Worm (Caenorhabditis elegans) whole organism, L3 larva: Measurements from ENCODE around the gene Y55B1BR.8.

Experiments
- R02D3.7 ChIP-seq: fragments of 150-350 bp; optimal IDR thresholded peaks from 2 replicates; lab custom pipeline; 2014; ENCODE audit warnings: missing biosample characterization, missing genetic modification characterization
- aly-2 ChIP-seq: fragments of 150-350 bp; optimal IDR thresholded peaks from 2 replicates; lab custom pipeline; 2014; ENCODE audit warnings: missing biosample characterization, missing genetic modification characterization
- ama-1 ChIP-seq: fragments of 150-350 bp; optimal IDR thresholded peaks from 2 replicates; lab custom pipeline; 2018
- ceh-16 ChIP-seq: sonication (generic microtip); optimal IDR thresholded peaks from 2 replicates; lab custom pipeline; 2017; ENCODE audit warnings: missing biosample characterization, missing genetic modification characterization
- ceh-28 ChIP-seq: fragments of 150-350 bp; optimal IDR thresholded peaks from 2 replicates; lab custom pipeline; 2014; ENCODE audit warnings: missing biosample characterization, missing genetic modification reagents, missing genetic modification characterization
- ceh-9 ChIP-seq: sonication (generic microtip); optimal IDR thresholded peaks from 2 replicates; lab custom pipeline; 2018; ENCODE audit warnings: missing biosample characterization, missing genetic modification characterization
- daf-12 ChIP-seq: fragments of 150-350 bp; optimal IDR thresholded peaks from 2 replicates; lab custom pipeline; 2014; ENCODE audit warnings: missing biosample characterization, missing genetic modification reagents, missing genetic modification characterization
- egl-27 ChIP-seq: sonication (generic microtip); optimal IDR thresholded peaks from 4 replicates; lab custom pipeline; 2017; ENCODE audit warnings: missing biosample characterization, missing genetic modification reagents, missing genetic modification characterization
- egl-5 ChIP-seq: fragments of 150-350 bp; optimal IDR thresholded peaks from 2 replicates; lab custom pipeline; 2017; ENCODE audit warnings: missing biosample characterization, missing genetic modification reagents, missing genetic modification characterization, inconsistent platforms
- elt-1 ChIP-seq: fragments of 150-350 bp; optimal IDR thresholded peaks from 2 replicates; lab custom pipeline; 2014; ENCODE audit warnings: missing biosample characterization, missing genetic modification characterization
- fkh-10 ChIP-seq: sonication (generic microtip); optimal IDR thresholded peaks from 2 replicates; lab custom pipeline; 2017; ENCODE audit warnings: missing biosample characterization, missing genetic modification reagents, missing genetic modification characterization
- fos-1 ChIP-seq: fragments of 150-350 bp; optimal IDR thresholded peaks from 2 replicates; lab custom pipeline; 2014; ENCODE audit warnings: missing biosample characterization, missing genetic modification characterization
- hmg-11 ChIP-seq: sonication (generic microtip); optimal IDR thresholded peaks from 2 replicates; lab custom pipeline; 2016; ENCODE audit warnings: missing genetic modification characterization, missing compliant biosample characterization
- jun-1 ChIP-seq: fragments of 150-350 bp; optimal IDR thresholded peaks from 2 replicates; lab custom pipeline; 2014; ENCODE audit warnings: missing biosample characterization, missing genetic modification reagents, missing genetic modification characterization
- lin-15B ChIP-seq: fragments of 150-350 bp; optimal IDR thresholded peaks from 2 replicates; lab custom pipeline; 2014; ENCODE audit warnings: missing biosample characterization, missing genetic modification characterization
- mdl-1 ChIP-seq: fragments of 150-350 bp; optimal IDR thresholded peaks from 2 replicates; lab custom pipeline; 2014; ENCODE audit warnings: missing biosample characterization, missing genetic modification characterization
- nfya-1 ChIP-seq: sonication (generic microtip); optimal IDR thresholded peaks from 2 replicates; lab custom pipeline; 2017; ENCODE audit warnings: missing genetic modification characterization, mild to moderate bottlenecking, missing compliant biosample characterization, antibody characterized with exemption, moderate library complexity; ENCODE audit not compliant: insufficient read depth
- nhr-11 ChIP-seq: fragments of 150-350 bp; optimal IDR thresholded peaks from 2 replicates; lab custom pipeline; 2014; ENCODE audit warnings: missing biosample characterization, missing genetic modification characterization
- nhr-12 ChIP-seq: fragments of 150-350 bp; optimal IDR thresholded peaks from 2 replicates; lab custom pipeline; 2014; ENCODE audit warnings: missing biosample characterization, missing genetic modification characterization
- nhr-23 ChIP-seq: fragments of 150-350 bp; optimal IDR thresholded peaks from 2 replicates; lab custom pipeline; 2014; ENCODE audit warnings: missing biosample characterization, missing genetic modification reagents, missing genetic modification characterization
- nhr-237 ChIP-seq: fragments of 150-350 bp; optimal IDR thresholded peaks from 2 replicates; lab custom pipeline; 2014; ENCODE audit warnings: missing biosample characterization, missing genetic modification characterization
- nhr-43 ChIP-seq: sonication (generic microtip); optimal IDR thresholded peaks from 2 replicates; lab custom pipeline; 2016; ENCODE audit warnings: mild to moderate bottlenecking, missing genetic modification characterization, missing compliant biosample characterization; ENCODE audit not compliant: poor library complexity, severe bottlenecking
- nhr-67 ChIP-seq: fragments of 150-350 bp; optimal IDR thresholded peaks from 2 replicates; lab custom pipeline; 2014; ENCODE audit warnings: missing biosample characterization, missing genetic modification characterization
- nhr-76 ChIP-seq: fragments of 150-350 bp; sonication (generic microtip); optimal IDR thresholded peaks from 5 replicates; lab custom pipeline; 2014; ENCODE audit warnings: missing biosample characterization, missing genetic modification characterization
- pha-4 ChIP-seq: fragments of 150-350 bp; optimal IDR thresholded peaks from 2 replicates; lab custom pipeline; 2014; ENCODE audit warnings: missing biosample characterization, missing genetic modification reagents, missing genetic modification characterization
- pqm-1 ChIP-seq: fragments of 150-350 bp; optimal IDR thresholded peaks from 2 replicates; lab custom pipeline; 2017; ENCODE audit warnings: missing biosample characterization, missing genetic modification characterization, inconsistent platforms
- sea-2 ChIP-seq: fragments of 150-350 bp; sonication (generic microtip); optimal IDR thresholded peaks from 4 replicates; lab custom pipeline; 2014; ENCODE audit warnings: missing biosample characterization, missing genetic modification reagents, missing genetic modification characterization
- snpc-4 ChIP-seq: fragments of 150-350 bp; optimal IDR thresholded peaks from 2 replicates; lab custom pipeline; 2014; ENCODE audit warnings: missing biosample characterization, missing genetic modification characterization
- tbx-2 ChIP-seq: sonication (generic microtip); optimal IDR thresholded peaks from 2 replicates; lab custom pipeline; 2016; ENCODE audit warnings: mild to moderate bottlenecking, missing genetic modification characterization, missing compliant biosample characterization
- unc-39 ChIP-seq: sonication (generic microtip); optimal IDR thresholded peaks from 4 replicates; lab custom pipeline; 2017; ENCODE audit warnings: missing biosample characterization, missing genetic modification characterization
- unc-62 ChIP-seq: fragments of 150-350 bp; sonication (generic microtip); optimal IDR thresholded peaks from 4 replicates; lab custom pipeline; 2014; ENCODE audit warnings: missing biosample characterization, missing genetic modification reagents, missing genetic modification characterization
- zag-1 ChIP-seq: fragments of 150-350 bp; optimal IDR thresholded peaks from 2 replicates; lab custom pipeline; 2014; ENCODE audit warnings: missing biosample characterization, missing genetic modification characterization
- ztf-11 ChIP-seq: fragments of 150-350 bp; optimal IDR thresholded peaks from 2 replicates; lab custom pipeline; 2014; ENCODE audit warnings: missing biosample characterization, missing genetic modification characterization

Y55B1BR.8 gene

DNA sequence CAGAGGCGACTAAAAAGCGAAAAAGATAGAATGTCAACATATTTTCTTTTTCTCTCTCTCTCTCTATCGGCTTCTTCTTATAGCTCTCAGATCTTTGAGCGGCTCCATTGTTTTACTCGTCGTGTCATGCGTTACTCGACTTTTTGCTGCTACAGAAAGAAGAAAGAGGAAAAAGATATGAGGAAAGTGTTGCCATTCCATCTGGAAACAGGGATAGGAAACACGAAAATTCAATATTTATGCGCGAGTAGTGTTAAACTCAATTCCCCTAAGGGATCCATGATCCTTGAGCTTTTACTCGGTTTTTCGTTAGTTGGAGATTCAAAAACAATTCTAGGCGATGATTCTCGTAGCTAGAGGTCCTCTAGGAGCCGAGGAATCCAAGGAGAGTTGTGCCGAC, 11.6 kb downstream of the Y55B1BR.8 start:
- TF ChIP-seq unc-39 (tag; lab: Kevin White, UChicago) (no peak), nhr-67 (tag; lab: Kevin White, UChicago) (no peak), nhr-43 (tag; lab: Kevin White, UChicago) (no peak), ceh-28 (no peak), unc-62 (GFP tag; lab: Kevin White, UChicago) (no peak), ama-1 (lab: Kevin White, UChicago) (no peak), nfya-1 (tag; lab: Kevin White, UChicago) (no peak), hmg-11 (tag; lab: Kevin White, UChicago) (no peak), nhr-12 (tag; lab: Kevin White, UChicago) (no peak)
- TF ChIP-seq, all 47 proteins: peak for 0

DNA sequence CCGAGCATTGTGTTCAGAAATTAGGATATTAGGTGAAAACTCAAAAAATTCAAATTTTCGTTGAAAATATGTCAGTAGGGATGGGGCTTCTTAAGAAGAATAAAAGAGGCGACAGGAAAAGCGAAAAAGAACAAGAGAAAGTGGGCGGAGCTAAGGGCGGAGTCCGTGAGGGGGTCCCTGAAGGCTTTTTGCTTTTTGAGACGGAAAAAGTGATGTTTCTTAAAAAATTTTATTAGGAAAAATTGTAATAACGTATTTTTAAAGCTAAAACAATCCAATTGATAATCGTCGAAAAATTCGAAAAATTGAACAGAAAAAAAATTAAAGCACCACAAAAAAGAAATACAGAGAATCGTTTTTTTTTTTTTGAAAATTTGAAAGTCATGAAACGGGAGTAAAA, 19.5 kb downstream of the Y55B1BR.8 start, which contains the start of gene Y55B1BR.6:
Gene Y55B1BR.6 (minus strand): TSS at position 101 of the 400 bp plus-strand sequence.
- TF ChIP-seq R02D3.7 (tag; lab: Kevin White, UChicago): no peak
- no peak for TF ChIP-seq aly-2 (tag; lab: Kevin White, UChicago)
- TF ChIP-seq nhr-23 (tag; lab: Kevin White, UChicago): no peak

DNA sequence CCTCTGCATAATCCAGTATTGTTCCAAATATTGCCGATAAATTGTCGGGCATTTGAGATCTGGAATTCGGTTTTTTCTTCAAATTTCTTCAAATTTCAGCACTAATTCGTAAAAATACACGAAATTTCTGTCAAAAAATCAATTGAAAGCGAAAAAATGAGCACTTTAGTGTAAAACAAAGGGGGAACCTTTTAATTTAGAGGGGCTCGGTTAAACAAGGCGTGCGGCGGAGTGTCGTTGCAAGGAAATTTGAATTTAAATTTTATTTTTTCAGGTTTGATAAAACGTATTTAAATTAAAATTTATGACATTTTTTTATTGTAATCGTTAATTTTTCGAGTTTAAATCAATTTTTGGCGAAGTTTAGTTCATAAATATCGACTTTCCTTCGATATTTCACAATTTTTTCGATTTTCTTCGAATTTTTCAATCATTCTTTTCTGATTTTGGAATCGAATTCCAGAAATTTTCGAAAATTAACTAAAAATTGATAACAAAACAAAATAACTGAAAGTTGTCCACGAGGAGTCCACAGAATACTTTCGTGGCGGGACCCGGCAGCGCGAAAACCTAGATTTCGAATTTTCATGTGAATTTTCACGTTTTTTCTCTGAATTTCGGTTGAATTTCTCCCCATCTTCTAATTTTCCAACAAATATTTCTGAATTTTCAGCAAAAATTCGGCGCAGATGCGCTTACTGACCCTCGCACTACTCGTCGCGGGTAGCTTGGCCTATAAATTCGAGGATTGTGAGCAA, 27.6 kb downstream of the Y55B1BR.8 start, which contains the start of the genes magu-1 and nemp-1:
Gene magu-1 (minus strand): TSS at position 59 of the 758 bp plus-strand sequence.
Gene nemp-1 (plus strand): TSS at position 674 of the 758 bp plus-strand sequence.
- peak; percentile 8 for TF ChIP-seq pha-4 (tag; lab: Kevin White, UChicago)
- no peak for TF ChIP-seq nhr-12 (tag; lab: Kevin White, UChicago)
- TF ChIP-seq lin-15B (tag; lab: Kevin White, UChicago): peak; percentile 17

DNA sequence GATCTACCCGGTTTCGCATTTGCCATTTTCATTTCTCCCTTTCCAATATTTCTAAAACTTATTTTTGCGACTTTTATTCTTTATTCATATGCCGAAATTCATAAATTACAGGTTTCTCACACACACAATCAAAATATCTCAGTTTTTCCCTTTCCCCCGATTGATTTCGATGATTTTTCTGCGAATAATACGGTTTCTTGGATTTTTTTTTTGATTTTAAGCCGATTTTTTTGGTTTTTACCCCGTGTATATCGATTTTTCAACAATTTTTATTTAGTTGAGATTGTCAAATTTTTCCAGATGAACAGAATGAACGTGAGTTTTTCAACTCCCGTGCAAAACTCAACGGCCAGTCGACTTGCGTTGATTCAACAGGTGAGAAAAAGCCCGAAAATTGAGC, 31.0 kb downstream of the Y55B1BR.8 start, which contains the start of gene mat-3:
Gene mat-3 (plus strand): TSS at position 301 of the 400 bp plus-strand sequence.
- TF ChIP-seq snpc-4 (no peak), pqm-1 (tag; lab: Kevin White, UChicago) (no peak), elt-1 (no peak), unc-39 (tag; lab: Kevin White, UChicago) (no peak), tbx-2 (tag; lab: Kevin White, UChicago) (no peak), pha-4 (tag; lab: Kevin White, UChicago) (no peak), egl-27 (no peak), egl-5 (tag; lab: Kevin White, UChicago) (no peak), jun-1 (tag; lab: Kevin White, UChicago) (no peak), nhr-67 (tag; lab: Kevin White, UChicago) (no peak), ama-1 (lab: Kevin White, UChicago) (no peak), ztf-11 (no peak), nhr-12 (tag; lab: Kevin White, UChicago) (no peak), lin-15B (tag; lab: Kevin White, UChicago) (no peak), sea-2 (GFP tag; lab: Kevin White, UChicago) (no peak), ceh-16 (no peak), ceh-9 (no peak), mdl-1 (tag; lab: Kevin White, UChicago) (no peak), nhr-43 (tag; lab: Kevin White, UChicago) (no peak), aly-2 (tag; lab: Kevin White, UChicago) (no peak)

DNA sequence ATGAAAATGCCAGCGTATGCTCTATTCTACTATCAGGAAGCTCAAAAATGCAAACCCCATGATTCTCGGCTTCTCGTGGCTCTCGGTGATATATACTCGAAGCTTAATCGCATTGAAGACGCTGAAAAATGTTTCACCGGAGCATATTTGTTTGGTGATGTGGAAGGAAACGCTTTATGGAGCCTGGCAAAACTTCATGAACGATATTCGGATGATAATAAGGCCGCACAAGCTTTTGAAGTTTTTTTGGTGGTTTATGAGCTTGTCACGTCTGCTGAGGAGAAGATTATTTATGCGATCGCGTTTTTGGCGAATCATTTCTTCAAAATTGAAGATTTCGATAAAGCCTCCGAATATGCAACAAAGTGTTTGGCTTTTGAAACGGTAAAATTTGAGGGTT, 37.1 kb downstream of the Y55B1BR.8 start:
- TF ChIP-seq fos-1 (tag; lab: Kevin White, UChicago) (no peak), nhr-237 (tag; lab: Kevin White, UChicago) (no peak), daf-12 (no peak), nhr-76 (tag; lab: Kevin White, UChicago) (no peak)

DNA sequence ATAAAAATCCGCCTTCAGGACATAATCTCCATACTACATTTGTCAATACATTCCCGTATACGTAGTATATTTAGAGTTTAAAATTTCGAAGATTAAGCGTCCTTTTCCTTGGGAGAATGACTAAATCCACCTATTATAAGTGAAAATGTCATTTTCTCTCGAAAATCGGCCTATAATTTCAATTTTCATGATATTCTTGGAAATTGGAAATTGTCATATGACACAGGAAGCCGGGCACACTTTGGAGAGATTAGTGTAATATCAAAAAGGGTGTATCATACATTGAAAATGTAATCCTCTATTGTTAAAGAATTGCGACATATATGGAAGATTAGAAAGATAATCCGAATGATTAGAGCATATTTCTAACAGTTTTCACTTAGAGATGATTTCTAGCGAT, 38.5 kb downstream of the Y55B1BR.8 start:
- peak; percentile 9 for TF ChIP-seq fkh-10
- TF ChIP-seq nhr-11 (tag; lab: Kevin White, UChicago): peak; percentile 32
- TF ChIP-seq zag-1 (tag; lab: Kevin White, UChicago): no peak
